Fruit fly (Drosophila melanogaster) whole organism, embryonic: ENCODE results near the gene CG31431.

Experiments
- CG10209 ChIP-seq: fragments of 200-800 bp; sonication (Bioruptor generic); optimal IDR thresholded peaks from 3 replicates; lab custom pipeline; 2017; ENCODE audit warnings: missing biosample characterization, mild to moderate bottlenecking, missing genetic modification characterization, missing genetic modification reagents
- CG11560 ChIP-seq: fragments of 200-800 bp; sonication (Bioruptor generic); IDR thresholded peaks from 3 replicates; pipeline ENCODE4 v1.3.6; 2022; ENCODE audit warnings: missing biosample characterization, missing genetic modification characterization
- CG12104 ChIP-seq: fragments of 200-800 bp; sonication (Bioruptor generic); optimal IDR thresholded peaks from 3 replicates; lab custom pipeline; 2016; ENCODE audit warnings: missing biosample characterization, missing genetic modification characterization
- CG12236 ChIP-seq: fragments of 200-800 bp; sonication (Bioruptor generic); optimal IDR thresholded peaks from 2 replicates; lab custom pipeline; 2016; ENCODE audit warnings: missing biosample characterization, missing genetic modification characterization
- CG14860 ChIP-seq: fragments of 200-800 bp; sonication (Bioruptor generic); IDR thresholded peaks from 3 replicates; pipeline ENCODE4 v1.3.6; 2022; ENCODE audit warnings: missing biosample characterization, missing genetic modification characterization; ENCODE audit not compliant: partially characterized antibody
- CG15479 ChIP-seq: fragments of 200-800 bp; sonication (Bioruptor generic); optimal IDR thresholded peaks from 3 replicates; lab custom pipeline; 2019; ENCODE audit warnings: missing biosample characterization, mild to moderate bottlenecking, missing genetic modification characterization, moderate library complexity
- CG16813 ChIP-seq: fragments of 200-800 bp; sonication (Bioruptor generic); IDR thresholded peaks from 3 replicates; pipeline ENCODE4 v1.3.6; 2022; ENCODE audit warnings: missing biosample characterization, missing genetic modification characterization; ENCODE audit not compliant: partially characterized antibody
- CG2199 ChIP-seq: fragments of 200-800 bp; sonication (Bioruptor generic); IDR thresholded peaks from 3 replicates; pipeline ENCODE4 v1.3.6; 2022; ENCODE audit warnings: missing biosample characterization, missing genetic modification characterization
- CG2202 ChIP-seq: fragments of 200-800 bp; sonication (Bioruptor generic); optimal IDR thresholded peaks from 2 replicates; lab custom pipeline; 2018; ENCODE audit warnings: missing biosample characterization, mild to moderate bottlenecking, missing genetic modification characterization
- CG6254 ChIP-seq: fragments of 200-800 bp; sonication (Bioruptor generic); optimal IDR thresholded peaks from 3 replicates; lab custom pipeline; 2017; ENCODE audit warnings: mild to moderate bottlenecking, missing biosample characterization, missing genetic modification reagents, missing genetic modification characterization
- CG6683 ChIP-seq: fragments of 200-800 bp; sonication (Bioruptor generic); optimal IDR thresholded peaks from 2 replicates; lab custom pipeline; 2017; ENCODE audit warnings: missing biosample characterization, mild to moderate bottlenecking, missing genetic modification characterization, missing genetic modification reagents
- CG7556 ChIP-seq: fragments of 200-800 bp; sonication (Bioruptor generic); optimal IDR thresholded peaks from 2 replicates; lab custom pipeline; 2017; ENCODE audit warnings: missing biosample characterization, mild to moderate bottlenecking, missing genetic modification characterization
- CG7987 ChIP-seq: fragments of 200-800 bp; sonication (Bioruptor generic); optimal IDR thresholded peaks from 2 replicates; lab custom pipeline; 2018; ENCODE audit warnings: missing biosample characterization, mild to moderate bottlenecking, missing genetic modification characterization, moderate library complexity
- CG9609 ChIP-seq: fragments of 200-800 bp; sonication (Bioruptor generic); optimal IDR thresholded peaks from 3 replicates; lab custom pipeline; 2016; ENCODE audit warnings: missing biosample characterization, missing genetic modification characterization
- CoRest ChIP-seq: fragments of 200-800 bp; sonication (Bioruptor generic); optimal IDR thresholded peaks from 3 replicates; lab custom pipeline; 2018; ENCODE audit warnings: missing biosample characterization, mild to moderate bottlenecking, missing genetic modification characterization, moderate library complexity
- Dref ChIP-seq: fragments of 200-800 bp; sonication (Bioruptor generic); IDR thresholded peaks from 2 replicates; pipeline ENCODE4 v1.3.6; 2022; ENCODE audit warnings: missing biosample characterization, missing genetic modification characterization
- Fer1 ChIP-seq: fragments of 200-800 bp; sonication (Bioruptor generic); optimal IDR thresholded peaks from 2 replicates; lab custom pipeline; 2017; ENCODE audit warnings: missing biosample characterization, mild to moderate bottlenecking, missing genetic modification characterization
- HmgZ ChIP-seq: fragments of 200-800 bp; sonication (Bioruptor generic); optimal IDR thresholded peaks from 2 replicates; lab custom pipeline; 2018; ENCODE audit warnings: missing biosample characterization, mild to moderate bottlenecking, missing genetic modification characterization
- Hr3 ChIP-seq: fragments of 200-800 bp; sonication (Bioruptor generic); optimal IDR thresholded peaks from 3 replicates; lab custom pipeline; 2016; ENCODE audit warnings: missing biosample characterization, missing genetic modification characterization
- Hr39 ChIP-seq: fragments of >200 bp; optimal IDR thresholded peaks from 2 replicates; lab custom pipeline; 2017
- Hr78 ChIP-seq, 2 experiments: fragments of 200-800 bp in 1 of 2; fragments of >200 bp in 1 of 2; sonication (Bioruptor generic) in 1 of 2; optimal IDR thresholded peaks; 2 replicates each; lab custom pipeline; 2017 to 2019; ENCODE audit warnings: missing biosample characterization in 2 of 2, missing genetic modification characterization in 2 of 2, mild to moderate bottlenecking in 1 of 2, moderate library complexity in 1 of 2
- Lhr ChIP-seq: fragments of 200-800 bp; sonication (Bioruptor generic); optimal IDR thresholded peaks from 3 replicates; lab custom pipeline; 2017; ENCODE audit warnings: mild to moderate bottlenecking, missing biosample characterization, missing genetic modification reagents, missing genetic modification characterization
- Mrtf ChIP-seq: fragments of 200-800 bp; sonication (Bioruptor generic); IDR thresholded peaks from 3 replicates; pipeline ENCODE4 v1.3.6; 2022; ENCODE audit warnings: missing biosample characterization, missing genetic modification characterization
- Opbp ChIP-seq: fragments of 200-800 bp; sonication (Bioruptor generic); IDR thresholded peaks from 3 replicates; pipeline ENCODE4 v1.3.6; 2022; ENCODE audit warnings: missing biosample characterization, missing genetic modification characterization; ENCODE audit not compliant: partially characterized antibody
- Optix ChIP-seq: fragments of 200-800 bp; sonication (Bioruptor generic); IDR thresholded peaks from 3 replicates; pipeline ENCODE4 v1.3.6; 2022; ENCODE audit warnings: missing biosample characterization, missing genetic modification characterization
- Pdp1 ChIP-seq, 2 experiments: fragments of 200-800 bp; sonication (Bioruptor generic); optimal IDR thresholded peaks; 3 replicates each; lab custom pipeline; 2016; ENCODE audit warnings: missing biosample characterization in 2 of 2, missing genetic modification characterization in 2 of 2, mild to moderate bottlenecking in 1 of 2, moderate library complexity in 1 of 2
- Poxn ChIP-seq: fragments of 200-800 bp; sonication (Bioruptor generic); IDR thresholded peaks from 2 replicates; pipeline ENCODE4 v1.3.6; 2022; ENCODE audit warnings: missing biosample characterization, missing genetic modification characterization
- Rfx ChIP-seq: fragments of 200-800 bp; sonication (Bioruptor generic); IDR thresholded peaks from 2 replicates; pipeline ENCODE4 v1.3.6; 2022; ENCODE audit warnings: missing biosample characterization, missing genetic modification characterization
- Sry-δ ChIP-seq: fragments of 200-800 bp; sonication (Bioruptor generic); optimal IDR thresholded peaks from 2 replicates; lab custom pipeline; 2016; ENCODE audit warnings: missing biosample characterization, missing genetic modification characterization
- bbx ChIP-seq: fragments of 200-800 bp; sonication (Bioruptor generic); IDR thresholded peaks from 2 replicates; pipeline ENCODE4 v1.3.6; 2022; ENCODE audit warnings: missing biosample characterization, missing genetic modification characterization; ENCODE audit not compliant: partially characterized antibody
- bowl ChIP-seq: fragments of 200-800 bp; sonication (Bioruptor generic); IDR thresholded peaks from 2 replicates; pipeline ENCODE4 v1.3.6; 2022; ENCODE audit warnings: missing biosample characterization, missing genetic modification characterization
- btn ChIP-seq: fragments of 200-800 bp; sonication (Bioruptor generic); optimal IDR thresholded peaks from 2 replicates; lab custom pipeline; 2016; ENCODE audit warnings: missing biosample characterization, missing genetic modification characterization
- chinmo ChIP-seq: fragments of 200-800 bp; sonication (Bioruptor generic); IDR thresholded peaks from 4 replicates; pipeline ENCODE4 v1.3.6; 2022; ENCODE audit warnings: missing biosample characterization, missing genetic modification characterization; ENCODE audit not compliant: partially characterized antibody
- danr ChIP-seq: fragments of 200-800 bp; sonication (Bioruptor generic); IDR thresholded peaks from 2 replicates; pipeline ENCODE4 v1.3.6; 2022; ENCODE audit warnings: missing biosample characterization, missing genetic modification characterization
- dmrt99B ChIP-seq: fragments of 200-800 bp; sonication (Bioruptor generic); optimal IDR thresholded peaks from 2 replicates; lab custom pipeline; 2018; ENCODE audit warnings: missing biosample characterization, mild to moderate bottlenecking, missing genetic modification characterization, moderate library complexity
- fd102C ChIP-seq: fragments of 200-800 bp; sonication (Bioruptor generic); optimal IDR thresholded peaks from 2 replicates; lab custom pipeline; 2018; ENCODE audit warnings: missing biosample characterization, mild to moderate bottlenecking, missing genetic modification characterization, moderate library complexity
- h ChIP-seq: fragments of >200 bp; optimal IDR thresholded peaks from 2 replicates; lab custom pipeline; 2017
- hbn ChIP-seq: fragments of 200-800 bp; sonication (Bioruptor generic); IDR thresholded peaks from 2 replicates; pipeline ENCODE4 v1.3.6; 2022; ENCODE audit warnings: missing biosample characterization, missing genetic modification characterization; ENCODE audit not compliant: partially characterized antibody
- hth ChIP-seq: fragments of >200 bp; optimal IDR thresholded peaks from 2 replicates; lab custom pipeline; 2017; ENCODE audit warnings: inconsistent platforms
- insv ChIP-seq, 2 experiments: fragments of 200-800 bp; sonication (Bioruptor generic); optimal IDR thresholded peaks; 3 replicates each; lab custom pipeline; 2016 to 2018; ENCODE audit warnings: missing biosample characterization in 2 of 2, missing genetic modification characterization in 2 of 2
- ken ChIP-seq: fragments of 200-800 bp; sonication (Bioruptor generic); IDR thresholded peaks from 3 replicates; pipeline ENCODE4 v1.3.6; 2022; ENCODE audit warnings: missing biosample characterization, missing genetic modification characterization
- mam ChIP-seq: fragments of 200-800 bp; sonication (Bioruptor generic); optimal IDR thresholded peaks from 3 replicates; lab custom pipeline; 2016; ENCODE audit warnings: missing biosample characterization, missing genetic modification characterization
- odd ChIP-seq: fragments of 200-800 bp; sonication (Bioruptor generic); optimal IDR thresholded peaks from 2 replicates; lab custom pipeline; 2017; ENCODE audit warnings: missing biosample characterization, mild to moderate bottlenecking, missing genetic modification characterization
- otp ChIP-seq: fragments of 200-800 bp; sonication (Bioruptor generic); IDR thresholded peaks from 3 replicates; pipeline ENCODE4, ENCODE4 v1.3.6; 2022; ENCODE audit warnings: missing biosample characterization, missing genetic modification characterization
- pho ChIP-seq: fragments of 200-800 bp; sonication (Bioruptor generic); optimal IDR thresholded peaks from 2 replicates; lab custom pipeline; 2016; ENCODE audit warnings: missing biosample characterization, missing genetic modification characterization
- pita ChIP-seq: fragments of 200-800 bp; sonication (Bioruptor generic); optimal IDR thresholded peaks from 2 replicates; lab custom pipeline; 2017; ENCODE audit warnings: missing biosample characterization, mild to moderate bottlenecking, missing genetic modification characterization
- psq ChIP-seq: fragments of 200-800 bp; sonication (Bioruptor generic); optimal IDR thresholded peaks from 2 replicates; lab custom pipeline; 2017; ENCODE audit warnings: missing biosample characterization, missing genetic modification characterization
- run ChIP-seq: fragments of 200-800 bp; sonication (Bioruptor generic); optimal IDR thresholded peaks from 3 replicates; lab custom pipeline; 2018; ENCODE audit warnings: missing biosample characterization, mild to moderate bottlenecking, missing genetic modification characterization
- sqz ChIP-seq: fragments of 200-800 bp; sonication (Bioruptor generic); optimal IDR thresholded peaks from 3 replicates; lab custom pipeline; 2018; ENCODE audit warnings: missing biosample characterization, mild to moderate bottlenecking, missing genetic modification characterization

The CG31431 gene

dm6 chr3R:21856098-21856872 is 14.2 kb upstream of the CG31431 start, which contains the start of gene glec (continued):
- TF ChIP-seq CG2199 (GFP tag; lab: Robert Waterston, UW) (peak; percentile 86; the same call in 2 of the 3 replicates), Dref (no peak), pho (no peak), fd102C (GFP tag; lab: Kevin White, UChicago) (no peak), Hr39 (no peak), CG16813 (GFP tag; lab: Robert Waterston, UW) (peak; percentile 50; the same call in 2 of the 3 replicates), odd (GFP tag; lab: Kevin White, UChicago) (no peak), CG10209 (GFP tag; lab: Kevin White, UChicago) (no peak), Lhr (no peak), Opbp (GFP tag; lab: Robert Waterston, UW) (peak; percentile 73), Hr3 (GFP tag; lab: Kevin White, UChicago) (peak; percentile 4), Optix (GFP tag; lab: Robert Waterston, UW) (no peak), insv (GFP tag; optimal IDR thresholded peaks at IDR 0.05; lab: Kevin White, UChicago) (peak in 1 of 2 experiments; percentile 41), bbx (peak; percentile 82), sqz (GFP tag; lab: Kevin White, UChicago) (peak; percentile 34), run (tag; lab: Kevin White, UChicago) (no peak), Fer1 (GFP tag; lab: Kevin White, UChicago) (peak; percentile 60), Hr78 (GFP tag; optimal IDR thresholded peaks at IDR 0.05; lab: Kevin White, UChicago) (no peak), HmgZ (tag; lab: Kevin White, UChicago) (peak; percentile 65), CG14860 (GFP tag; lab: Robert Waterston, UW) (no peak), dmrt99B (tag; lab: Kevin White, UChicago) (peak; percentile 21), btn (GFP tag; lab: Kevin White, UChicago) (no peak), CG12104 (GFP tag; lab: Kevin White, UChicago) (no peak), h (lab: Kevin White, UChicago) (no peak), CG6683 (GFP tag; lab: Kevin White, UChicago) (no peak), CG2202 (no peak), Mrtf (no peak), hbn (GFP tag; lab: Robert Waterston, UW) (no peak), Pdp1 (GFP tag; optimal IDR thresholded peaks at IDR 0.05; lab: Kevin White, UChicago) (peak in 1 of 2 experiments; percentile 54), Rfx (GFP tag; lab: Robert Waterston, UW) (peak; percentile 34; the same call in 1 of the 2 replicates), mam (no peak), Sry-δ (peak; percentile 3), ken (GFP tag; lab: Robert Waterston, UW) (0 out of 3 replicates have a peak, but pooled peaks have one; percentile 50), CG7556 (GFP tag; lab: Kevin White, UChicago) (peak; percentile 50), otp (GFP tag; lab: Robert Waterston, UW) (peak; percentile 73; the same call in 2 of the 3 replicates), CG12236 (peak; percentile 11), CG7987 (GFP tag; lab: Kevin White, UChicago) (peak; percentile 61), pita (GFP tag; lab: Kevin White, UChicago) (no peak), CG11560 (tag; lab: Robert Waterston, UW) (no peak), bowl (GFP tag; lab: Robert Waterston, UW) (peak; percentile 52; the same call in 1 of the 2 replicates), CG15479 (GFP tag; lab: Kevin White, UChicago) (no peak), CG9609 (GFP tag; lab: Kevin White, UChicago) (no peak), Poxn (GFP tag; lab: Robert Waterston, UW) (no peak), CoRest (tag; lab: Kevin White, UChicago) (peak; percentile 53), CG6254 (GFP tag; lab: Kevin White, UChicago) (no peak), psq (GFP tag; lab: Kevin White, UChicago) (peak; percentile 56), hth (lab: Kevin White, UChicago) (no peak), chinmo (GFP tag; lab: Robert Waterston, UW) (peak; percentile 91), danr (GFP tag; lab: Robert Waterston, UW) (no peak)
